Fruit fly (Drosophila melanogaster) whole organism: ENCODE data around the gene Cyp12e1.

ENCODE experiments used
- CG8478 ChIP-seq: fragments of >200 bp; optimal IDR thresholded peaks from 2 replicates; lab custom pipeline; 2018; ENCODE audit warnings: inconsistent platforms
- Dll ChIP-seq: fragments of >200 bp; optimal IDR thresholded peaks from 2 replicates; lab custom pipeline; 2017
- EcR ChIP-seq, 2 experiments: fragments of >200 bp; optimal IDR thresholded peaks; 2 replicates each; lab custom pipeline; 2017; ENCODE audit warnings: missing biosample characterization in 2 of 2, missing genetic modification characterization in 2 of 2, missing genetic modification reagents in 2 of 2
- pan ChIP-seq: fragments of >200 bp; optimal IDR thresholded peaks from 2 replicates; lab custom pipeline; 2017
- psq ChIP-seq: fragments of >200 bp; optimal IDR thresholded peaks from 2 replicates; lab custom pipeline; 2017
- usp ChIP-seq: fragments of >200 bp; optimal IDR thresholded peaks from 2 replicates; lab custom pipeline; 2017; ENCODE audit warnings: missing biosample characterization, missing genetic modification characterization, mixed read lengths

DNA sequence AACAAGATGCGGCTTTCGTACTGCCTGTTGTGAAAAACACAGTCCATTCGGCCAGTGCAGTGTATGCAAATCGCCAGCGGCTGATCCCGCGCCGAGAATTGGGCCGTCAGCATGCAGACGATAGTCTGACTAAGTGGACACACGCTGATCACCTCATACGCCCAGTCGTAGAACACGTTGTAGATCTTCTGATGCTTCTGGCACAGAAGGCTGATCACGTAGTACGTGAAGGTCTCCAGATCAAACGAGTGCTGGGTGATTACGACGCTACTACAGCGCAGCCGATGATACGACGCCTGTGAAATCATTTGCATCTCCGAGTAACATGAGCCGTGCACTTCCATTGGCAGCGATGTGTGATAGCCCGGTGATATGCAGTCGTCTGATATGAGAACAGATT, 30.6 kb upstream of the Cyp12e1 start:
- TF ChIP-seq usp (GFP tag; lab: Kevin White, UChicago): no peak
- no peak for TF ChIP-seq pan (lab: Kevin White, UChicago)
- TF ChIP-seq EcR (GFP tag; optimal IDR thresholded peaks at IDR 0.05; lab: Kevin White, UChicago): no peak
- TF ChIP-seq psq (lab: Kevin White, UChicago): no peak
- no peak for TF ChIP-seq Dll (lab: Kevin White, UChicago)
- TF ChIP-seq CG8478: no peak
